Fruit fly (Drosophila melanogaster): ENCODE data around the gene CG32512.

The CG32512 gene

dm6 chrX:21027929-21028575 lies 39.3 kb downstream of the CG32512 start, which contains the start of gene CG1532 (continued):
- TF ChIP-seq ERR (GFP tag; optimal IDR thresholded peaks at IDR 0.05) (no peak), trem (tag; optimal IDR thresholded peaks at IDR 0.05) (peak; percentile 24), pan (optimal IDR thresholded peaks at IDR 0.05) (no peak), pan (GFP tag; optimal IDR thresholded peaks at IDR 0.05 in 1 of 2, IDR thresholded peaks at IDR 0.05 in 1 of 2) (no peak), CkIIα-i1 (GFP tag; IDR thresholded peaks at IDR 0.05) (no peak), Deaf1 (tag; optimal IDR thresholded peaks at IDR 0.05) (peak; percentile 49), Eip74EF (GFP tag; optimal IDR thresholded peaks at IDR 0.05) (no peak), CG30403 (GFP tag; optimal IDR thresholded peaks at IDR 0.05) (no peak), Lpt (GFP tag; optimal IDR thresholded peaks at IDR 0.05) (no peak), NC2β (GFP tag; optimal IDR thresholded peaks at IDR 0.05) (no peak), odd (GFP tag; optimal IDR thresholded peaks at IDR 0.05) (no peak), H15 (GFP tag; IDR thresholded peaks at IDR 0.05) (no peak), CG4404 (GFP tag; IDR thresholded peaks at IDR 0.05) (no peak), Taf1 (GFP tag; IDR thresholded peaks at IDR 0.05) (no peak), ham (GFP tag; IDR thresholded peaks at IDR 0.05) (no peak), Blimp-1 (GFP tag; optimal IDR thresholded peaks at IDR 0.05) (no peak), gcm (GFP tag; optimal IDR thresholded peaks at IDR 0.05) (no peak), Opbp (GFP tag; IDR thresholded peaks at IDR 0.05; ENCODE audit: partially characterized antibody) (peak; percentile 57; the same call in 2 of the 3 replicates), NFAT (GFP tag; IDR thresholded peaks at IDR 0.05) (no peak), Gsc (GFP tag; IDR thresholded peaks at IDR 0.05) (no peak), Nf-YC (tag; optimal IDR thresholded peaks at IDR 0.05) (no peak), cas (GFP tag; IDR thresholded peaks at IDR 0.05) (no peak), da (GFP tag; optimal IDR thresholded peaks at IDR 0.05) (no peak), CG6683 (GFP tag; optimal IDR thresholded peaks at IDR 0.05) (no peak), maf-S (GFP tag; optimal IDR thresholded peaks at IDR 0.05) (no peak), stc (GFP tag; IDR thresholded peaks at IDR 0.05) (no peak), E2f2 (GFP tag; IDR thresholded peaks at IDR 0.05) (peak; percentile 62), Scr (GFP tag; IDR thresholded peaks at IDR 0.05; ENCODE audit: partially characterized antibody) (peak; percentile 56), CG8089 (GFP tag; optimal IDR thresholded peaks at IDR 0.05) (no peak), Hr51 (GFP tag; optimal IDR thresholded peaks at IDR 0.05) (no peak), CG8944 (GFP tag; optimal IDR thresholded peaks at IDR 0.05) (no peak), Sox100B (GFP tag; optimal IDR thresholded peaks at IDR 0.05) (no peak), CG42726 (GFP tag; IDR thresholded peaks at IDR 0.05; ENCODE audit: partially characterized antibody) (peak; percentile 73; the same call in 1 of the 2 replicates), sd (tag; optimal IDR thresholded peaks at IDR 0.05) (no peak), Tbp (GFP tag; optimal IDR thresholded peaks at IDR 0.05) (no peak), chm (GFP tag; IDR thresholded peaks at IDR 0.05) (no peak), CG12236 (GFP tag; optimal IDR thresholded peaks at IDR 0.05) (no peak), YL-1 (GFP tag; optimal IDR thresholded peaks at IDR 0.05) (peak; percentile 26), CG1024 (GFP tag; IDR thresholded peaks at IDR 0.05) (no peak), Mrtf (GFP tag; IDR thresholded peaks at IDR 0.05) (no peak), HLHmδ (GFP tag; optimal IDR thresholded peaks at IDR 0.05) (no peak), exex (tag; optimal IDR thresholded peaks at IDR 0.05) (peak; percentile 69), slou (GFP tag; optimal IDR thresholded peaks at IDR 0.05) (no peak), dmrt11E (tag; optimal IDR thresholded peaks at IDR 0.05) (no peak), CG18262 (tag; optimal IDR thresholded peaks at IDR 0.05) (peak; percentile 6), CG11093 (GFP tag; IDR thresholded peaks at IDR 0.05) (no peak), CG10431 (GFP tag; optimal IDR thresholded peaks at IDR 0.05) (no peak), CG12071 (GFP tag; optimal IDR thresholded peaks at IDR 0.05) (no peak), sens-2 (GFP tag; IDR thresholded peaks at IDR 0.05) (no peak), CG17568 (GFP tag; optimal IDR thresholded peaks at IDR 0.05) (no peak), gce (GFP tag; IDR thresholded peaks at IDR 0.05) (no peak)

Measured in whole organism, embryonic.